Fruit fly (Drosophila melanogaster) whole organism, embryonic: Measurements from ENCODE around the gene CG43085.
A peak's percentile ranks its signal among the peaks of the same experiment; 100 is the strongest.

Experiments used
- CG10543 ChIP-seq: fragments of 200-800 bp; sonication (Bioruptor generic); optimal IDR thresholded peaks from 3 replicates; lab custom pipeline; 2017; ENCODE audit warnings: missing biosample characterization, mild to moderate bottlenecking, missing genetic modification characterization, moderate library complexity
- CG12299 ChIP-seq: fragments of 200-800 bp; sonication (Bioruptor generic); optimal IDR thresholded peaks from 2 replicates; lab custom pipeline; 2018; ENCODE audit warnings: missing biosample characterization, mild to moderate bottlenecking, missing genetic modification characterization
- CG1233 ChIP-seq: fragments of 200-800 bp; sonication (Bioruptor generic); optimal IDR thresholded peaks from 4 replicates; lab custom pipeline; 2018; ENCODE audit warnings: missing biosample characterization, mild to moderate bottlenecking, missing genetic modification characterization
- CG12942 ChIP-seq: fragments of 200-800 bp; sonication (Bioruptor generic); optimal IDR thresholded peaks from 3 replicates; lab custom pipeline; 2016; ENCODE audit warnings: missing biosample characterization, missing genetic modification characterization
- CG13123 ChIP-seq: fragments of 200-800 bp; sonication (Bioruptor generic); optimal IDR thresholded peaks from 2 replicates; lab custom pipeline; 2016; ENCODE audit warnings: missing biosample characterization, missing genetic modification characterization
- CG14710 ChIP-seq: fragments of 200-800 bp; sonication (Bioruptor generic); optimal IDR thresholded peaks from 3 replicates; lab custom pipeline; 2019; ENCODE audit warnings: missing biosample characterization, mild to moderate bottlenecking, missing genetic modification characterization, moderate library complexity
- CG14860 ChIP-seq: fragments of 200-800 bp; sonication (Bioruptor generic); IDR thresholded peaks from 3 replicates; pipeline ENCODE4 v1.3.6; 2022; ENCODE audit warnings: missing biosample characterization, missing genetic modification characterization; ENCODE audit not compliant: partially characterized antibody
- CG1529 ChIP-seq: fragments of 200-800 bp; sonication (Bioruptor generic); optimal IDR thresholded peaks from 3 replicates; lab custom pipeline; 2018; ENCODE audit warnings: missing biosample characterization, missing genetic modification characterization
- CG2116 ChIP-seq: fragments of 200-800 bp; sonication (Bioruptor generic); optimal IDR thresholded peaks from 3 replicates; lab custom pipeline; 2018; ENCODE audit warnings: missing biosample characterization, mild to moderate bottlenecking, missing genetic modification characterization
- CG2199 ChIP-seq: fragments of 200-800 bp; sonication (Bioruptor generic); IDR thresholded peaks from 3 replicates; pipeline ENCODE4 v1.3.6; 2022; ENCODE audit warnings: missing biosample characterization, missing genetic modification characterization
- CG33557 ChIP-seq: fragments of 200-800 bp; sonication (Bioruptor generic); optimal IDR thresholded peaks from 2 replicates; lab custom pipeline; 2019; ENCODE audit warnings: missing biosample characterization, mild to moderate bottlenecking, missing genetic modification characterization, moderate library complexity
- CG3407 ChIP-seq: fragments of 200-800 bp; sonication (Bioruptor generic); optimal IDR thresholded peaks from 2 replicates; lab custom pipeline; 2018; ENCODE audit warnings: missing biosample characterization, mild to moderate bottlenecking, missing genetic modification characterization
- CG3726 ChIP-seq: fragments of 200-800 bp; sonication (Bioruptor generic); IDR thresholded peaks from 3 replicates; pipeline ENCODE4, ENCODE4 v1.3.6; 2022; ENCODE audit warnings: missing biosample characterization, missing genetic modification characterization
- CG4707 ChIP-seq: fragments of 200-800 bp; sonication (Bioruptor generic); optimal IDR thresholded peaks from 2 replicates; lab custom pipeline; 2018; ENCODE audit warnings: missing biosample characterization, mild to moderate bottlenecking, missing genetic modification characterization, moderate library complexity
- CG4820 ChIP-seq: fragments of 200-800 bp; sonication (Bioruptor generic); optimal IDR thresholded peaks from 3 replicates; lab custom pipeline; 2016; ENCODE audit warnings: missing biosample characterization, missing genetic modification characterization
- CG6175 ChIP-seq: fragments of 200-800 bp; sonication (Bioruptor generic); IDR thresholded peaks from 3 replicates; pipeline ENCODE4 v1.3.6; 2022; ENCODE audit warnings: missing biosample characterization, missing genetic modification characterization
- CG6272 ChIP-seq: fragments of 200-800 bp; sonication (Bioruptor generic); IDR thresholded peaks from 2 replicates; pipeline ENCODE4 v1.3.6; 2022; ENCODE audit warnings: missing biosample characterization, missing genetic modification characterization
- CG6689 ChIP-seq: fragments of 200-800 bp; sonication (Bioruptor generic); IDR thresholded peaks from 2 replicates; pipeline ENCODE4 v1.3.6; 2022; ENCODE audit warnings: missing biosample characterization, missing genetic modification characterization
- CG9797 ChIP-seq: fragments of 200-800 bp; sonication (Bioruptor generic); optimal IDR thresholded peaks from 3 replicates; lab custom pipeline; 2018; ENCODE audit warnings: missing biosample characterization, mild to moderate bottlenecking, missing genetic modification characterization
- CkIIα-i1 ChIP-seq: fragments of 200-800 bp; sonication (Bioruptor generic); IDR thresholded peaks from 2 replicates; pipeline ENCODE4 v1.3.6; 2022; ENCODE audit warnings: missing biosample characterization, missing genetic modification characterization
- D ChIP-seq, 2 experiments: fragments of 200-800 bp in 1 of 2; fragments of >200 bp in 1 of 2; sonication (Bioruptor generic) in 1 of 2; optimal IDR thresholded peaks; 2 replicates in 1 of 2; 3 replicates in 1 of 2; lab custom pipeline; 2017; ENCODE audit warnings: mild to moderate bottlenecking in 1 of 2, missing biosample characterization in 1 of 2, missing genetic modification characterization in 1 of 2, missing genetic modification reagents in 1 of 2
- Fer1 ChIP-seq: fragments of 200-800 bp; sonication (Bioruptor generic); optimal IDR thresholded peaks from 2 replicates; lab custom pipeline; 2017; ENCODE audit warnings: missing biosample characterization, mild to moderate bottlenecking, missing genetic modification characterization
- H15 ChIP-seq: fragments of 200-800 bp; sonication (Bioruptor generic); IDR thresholded peaks from 3 replicates; pipeline ENCODE4 v1.3.6; 2022; ENCODE audit warnings: missing biosample characterization, missing genetic modification characterization
- Myb ChIP-seq: fragments of 200-800 bp; sonication (Bioruptor generic); optimal IDR thresholded peaks from 2 replicates; lab custom pipeline; 2016; ENCODE audit warnings: missing biosample characterization, missing genetic modification characterization
- Neu2 ChIP-seq: fragments of 200-800 bp; sonication (Bioruptor generic); optimal IDR thresholded peaks from 3 replicates; lab custom pipeline; 2016; ENCODE audit warnings: missing biosample characterization, missing genetic modification characterization, borderline replicate concordance
- Opbp ChIP-seq: fragments of 200-800 bp; sonication (Bioruptor generic); IDR thresholded peaks from 3 replicates; pipeline ENCODE4 v1.3.6; 2022; ENCODE audit warnings: missing biosample characterization, missing genetic modification characterization; ENCODE audit not compliant: partially characterized antibody
- Rfx ChIP-seq: fragments of 200-800 bp; sonication (Bioruptor generic); IDR thresholded peaks from 2 replicates; pipeline ENCODE4 v1.3.6; 2022; ENCODE audit warnings: missing biosample characterization, missing genetic modification characterization
- Side ChIP-seq: fragments of 200-800 bp; sonication (Bioruptor generic); optimal IDR thresholded peaks from 2 replicates; lab custom pipeline; 2016; ENCODE audit warnings: missing biosample characterization, missing genetic modification characterization
- Sox102F ChIP-seq: fragments of 200-800 bp; sonication (Bioruptor generic); optimal IDR thresholded peaks from 2 replicates; lab custom pipeline; 2018; ENCODE audit warnings: missing biosample characterization, mild to moderate bottlenecking, missing genetic modification characterization, moderate library complexity
- Sry-δ ChIP-seq: fragments of 200-800 bp; sonication (Bioruptor generic); optimal IDR thresholded peaks from 2 replicates; lab custom pipeline; 2016; ENCODE audit warnings: missing biosample characterization, missing genetic modification characterization
- Taf1 ChIP-seq: fragments of 200-800 bp; sonication (Bioruptor generic); IDR thresholded peaks from 2 replicates; pipeline ENCODE4 v1.3.6; 2022; ENCODE audit warnings: missing biosample characterization, missing genetic modification characterization
- Trl ChIP-seq, 3 experiments: fragments of >200 bp in 2 of 3; fragments of 200-800 bp in 1 of 3; sonication (Bioruptor generic) in 1 of 3; optimal IDR thresholded peaks; 2 replicates in 1 of 3; 3 replicates in 2 of 3; lab custom pipeline; 2016 to 2017; ENCODE audit warnings: missing biosample characterization in 1 of 3, missing genetic modification characterization in 1 of 3
- ash1 ChIP-seq: fragments of 200-800 bp; sonication (Bioruptor generic); optimal IDR thresholded peaks from 2 replicates; lab custom pipeline; 2018; ENCODE audit warnings: missing biosample characterization, mild to moderate bottlenecking, missing genetic modification characterization
- chif ChIP-seq, 2 experiments: fragments of 200-800 bp; sonication (Bioruptor generic); optimal IDR thresholded peaks; 3 replicates each; lab custom pipeline; 2016; ENCODE audit warnings: missing biosample characterization in 2 of 2, missing genetic modification characterization in 2 of 2
- dm ChIP-seq: fragments of 200-800 bp; sonication (Bioruptor generic); optimal IDR thresholded peaks from 3 replicates; lab custom pipeline; 2016; ENCODE audit warnings: missing biosample characterization, missing genetic modification characterization
- fd3F ChIP-seq: fragments of 200-800 bp; sonication (Bioruptor generic); optimal IDR thresholded peaks from 2 replicates; lab custom pipeline; 2018; ENCODE audit warnings: missing biosample characterization, mild to moderate bottlenecking, missing genetic modification characterization, moderate library complexity
- fd64A ChIP-seq: fragments of 200-800 bp; sonication (Bioruptor generic); optimal IDR thresholded peaks from 3 replicates; lab custom pipeline; 2018; ENCODE audit warnings: missing biosample characterization, mild to moderate bottlenecking, missing genetic modification characterization
- grau ChIP-seq: fragments of 200-800 bp; optimal IDR thresholded peaks from 3 replicates; lab custom pipeline; 2019; ENCODE audit warnings: missing biosample characterization, mild to moderate bottlenecking, missing genetic modification characterization, moderate library complexity
- hbn ChIP-seq: fragments of 200-800 bp; sonication (Bioruptor generic); IDR thresholded peaks from 2 replicates; pipeline ENCODE4 v1.3.6; 2022; ENCODE audit warnings: missing biosample characterization, missing genetic modification characterization; ENCODE audit not compliant: partially characterized antibody
- insv ChIP-seq, 2 experiments: fragments of 200-800 bp; sonication (Bioruptor generic); optimal IDR thresholded peaks; 3 replicates each; lab custom pipeline; 2016 to 2018; ENCODE audit warnings: missing biosample characterization in 2 of 2, missing genetic modification characterization in 2 of 2
- klu ChIP-seq: fragments of 200-800 bp; sonication (Bioruptor generic); IDR thresholded peaks from 2 replicates; pipeline ENCODE4 v1.3.6; 2022; ENCODE audit warnings: missing biosample characterization, missing genetic modification characterization
- knrl ChIP-seq: fragments of 200-800 bp; sonication (Bioruptor generic); IDR thresholded peaks from 3 replicates; pipeline ENCODE4 v1.3.6; 2022; ENCODE audit warnings: missing biosample characterization, missing genetic modification characterization; ENCODE audit not compliant: partially characterized antibody
- maf-S ChIP-seq: fragments of 200-800 bp; sonication (Bioruptor generic); optimal IDR thresholded peaks from 2 replicates; lab custom pipeline; 2016; ENCODE audit warnings: missing biosample characterization, missing genetic modification characterization
- nerfin-1 ChIP-seq: fragments of 200-800 bp; sonication (Bioruptor generic); optimal IDR thresholded peaks from 3 replicates; lab custom pipeline; 2019; ENCODE audit warnings: missing biosample characterization, mild to moderate bottlenecking, missing genetic modification characterization, moderate library complexity
- pb ChIP-seq: fragments of 200-800 bp; sonication (Bioruptor generic); optimal IDR thresholded peaks from 3 replicates; lab custom pipeline; 2016; ENCODE audit warnings: missing biosample characterization, missing genetic modification characterization
- trem ChIP-seq: fragments of 200-800 bp; optimal IDR thresholded peaks from 3 replicates; lab custom pipeline; 2019; ENCODE audit warnings: missing biosample characterization, mild to moderate bottlenecking, missing genetic modification characterization, moderate library complexity

Gene CG43085

DNA sequence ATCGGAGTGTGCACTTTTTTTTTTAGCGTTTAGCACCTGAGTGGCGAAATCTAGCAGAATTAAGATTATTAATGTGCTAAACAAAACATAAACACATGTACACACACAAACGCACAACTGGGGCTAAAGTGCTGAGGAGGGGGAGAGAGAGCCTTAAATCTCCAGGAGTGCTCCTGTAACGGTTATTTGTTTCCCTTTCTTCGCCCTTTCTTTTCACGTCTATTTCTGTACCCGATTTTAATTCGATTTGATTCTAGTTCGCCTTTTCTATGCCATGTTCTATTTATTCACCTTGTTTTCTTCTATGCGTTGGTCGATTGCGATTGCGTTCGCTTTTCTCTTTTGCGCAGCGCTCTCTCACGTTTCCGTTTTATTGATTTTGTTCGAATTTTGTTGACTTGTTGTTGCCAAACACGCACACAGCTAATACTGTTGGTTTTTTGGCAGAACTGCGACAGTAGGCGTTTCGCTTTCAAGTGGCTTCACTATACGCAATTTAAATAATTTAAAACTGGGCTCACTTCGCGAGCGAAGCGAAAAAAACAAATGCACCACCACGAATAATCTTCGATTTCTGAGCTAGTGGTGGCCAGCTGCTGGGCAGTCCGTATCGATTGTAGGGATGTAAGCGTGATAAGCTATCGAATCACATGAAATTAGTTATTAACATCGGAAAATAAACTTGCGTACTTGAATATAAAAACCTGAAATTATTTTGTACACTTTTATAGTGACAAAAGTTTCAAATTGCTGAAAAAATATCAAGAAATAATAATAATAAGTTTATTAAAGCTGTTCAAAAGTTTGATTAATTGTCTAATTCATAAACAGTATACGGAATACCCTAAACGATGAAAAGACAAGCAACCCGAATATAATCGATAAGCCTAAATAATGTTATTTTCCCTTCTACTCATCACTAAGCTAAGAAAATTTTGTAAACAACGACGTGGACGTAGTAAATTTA lies 7.4 kb upstream of the CG43085 start, which contains the start of the genes Krn, Ndfip and CG7484 (continued):
- TF ChIP-seq CG3407 (peak; percentile 65), CG14710 (tag; lab: Kevin White, UChicago) (peak; percentile 95), CG13123 (GFP tag; lab: Kevin White, UChicago) (peak; percentile 71), Rfx (GFP tag; lab: Robert Waterston, UW) (peak; percentile 93), maf-S (GFP tag; lab: Kevin White, UChicago) (peak; percentile 62), Opbp (GFP tag; lab: Robert Waterston, UW) (peak; percentile 94; the same call in 2 of the 3 replicates), CG1233 (GFP tag; lab: Kevin White, UChicago) (peak; percentile 78), grau (tag; lab: Kevin White, UChicago) (peak; percentile 93), nerfin-1 (peak; percentile 86), CG1529 (GFP tag; lab: Kevin White, UChicago) (peak; percentile 54), CG9797 (GFP tag; lab: Kevin White, UChicago) (peak; percentile 41), knrl (GFP tag; lab: Robert Waterston, UW) (peak; percentile 99), Sox102F (GFP tag; lab: Kevin White, UChicago) (peak; percentile 88), CG12299 (peak; percentile 83), CG6272 (GFP tag; lab: Robert Waterston, UW) (peak; percentile 92), CG4820 (peak; percentile 85), CkIIα-i1 (GFP tag; lab: Robert Waterston, UW) (no peak), Trl (optimal IDR thresholded peaks at IDR 0.05; lab: Kevin White, UChicago) (peak; percentile 50 to 77), Trl (GFP tag; optimal IDR thresholded peaks at IDR 0.05; lab: Kevin White, UChicago) (peak; percentile 67), D (optimal IDR thresholded peaks at IDR 0.05; lab: Kevin White, UChicago) (no peak), D (GFP tag; optimal IDR thresholded peaks at IDR 0.05; lab: Kevin White, UChicago) (peak; percentile 65), CG2116 (peak; percentile 96), pb (peak; percentile 49), ash1 (GFP tag; lab: Kevin White, UChicago) (no peak), CG10543 (GFP tag; lab: Kevin White, UChicago) (peak; percentile 92), CG12942 (GFP tag; lab: Kevin White, UChicago) (peak; percentile 86), Fer1 (GFP tag; lab: Kevin White, UChicago) (peak; percentile 81), trem (tag; lab: Kevin White, UChicago) (peak; percentile 92), CG6175 (GFP tag; lab: Robert Waterston, UW) (peak; percentile 74), klu (GFP tag; lab: Robert Waterston, UW) (peak; percentile 79; the same call in 1 of the 2 replicates), CG2199 (GFP tag; lab: Robert Waterston, UW) (no peak), insv (GFP tag; optimal IDR thresholded peaks at IDR 0.05; lab: Kevin White, UChicago) (peak in 1 of 2 experiments; percentile 71), CG14860 (GFP tag; lab: Robert Waterston, UW) (peak; percentile 98), H15 (GFP tag; lab: Robert Waterston, UW) (peak; percentile 75; the same call in 2 of the 3 replicates), Myb (GFP tag; lab: Kevin White, UChicago) (peak; percentile 52), chif (GFP tag; optimal IDR thresholded peaks at IDR 0.05; lab: Kevin White, UChicago) (peak; percentile 54 to 76), fd64A (GFP tag; lab: Kevin White, UChicago) (no peak), CG33557 (peak; percentile 86), fd3F (GFP tag; lab: Kevin White, UChicago) (peak; percentile 86), Taf1 (GFP tag; lab: Robert Waterston, UW) (peak; percentile 80), CG4707 (GFP tag; lab: Kevin White, UChicago) (no peak), Sry-δ (GFP tag; lab: Kevin White, UChicago) (peak; percentile 98), hbn (GFP tag; lab: Robert Waterston, UW) (peak; percentile 95), CG3726 (GFP tag; lab: Robert Waterston, UW) (0 out of 3 replicates have a peak, but pooled peaks have one; percentile 63), Side (GFP tag; lab: Kevin White, UChicago) (peak; percentile 67), dm (GFP tag; lab: Kevin White, UChicago) (peak; percentile 31), CG6689 (peak; percentile 86), Neu2 (no peak)
